Fruit fly (Drosophila melanogaster): Measurements from ENCODE around the gene CG16890.
A peak's percentile ranks its signal among the peaks of the same experiment; 100 is the strongest.

Gene CG16890

dm6 chr2L:13780109-13780947, 3.8 kb downstream of the CG16890 start, which contains the start of the genes CG9008 and p38b (continued):
- TF ChIP-seq CG5245 (GFP tag; optimal IDR thresholded peaks at IDR 0.05) (peak; percentile 66), CG30431 (GFP tag; optimal IDR thresholded peaks at IDR 0.05) (peak; percentile 46), Rfx (GFP tag; IDR thresholded peaks at IDR 0.05) (peak; percentile 68), B-H1 (GFP tag; IDR thresholded peaks at IDR 0.05) (peak; percentile 10; the same call in 1 of the 3 replicates), onecut (GFP tag; IDR thresholded peaks at IDR 0.05) (peak; percentile 48; the same call in 1 of the 2 replicates), jigr1 (GFP tag; IDR thresholded peaks at IDR 0.05) (no peak), ttk (GFP tag; IDR thresholded peaks at IDR 0.05) (no peak; the same call in 1 of the 2 replicates), HLHmδ (GFP tag; optimal IDR thresholded peaks at IDR 0.05) (peak; percentile 19), CG2116 (GFP tag; optimal IDR thresholded peaks at IDR 0.05) (peak; percentile 74), Usf (GFP tag; optimal IDR thresholded peaks at IDR 0.05) (peak; percentile 71), hth (optimal IDR thresholded peaks at IDR 0.05) (no peak), lab (GFP tag; optimal IDR thresholded peaks at IDR 0.05) (peak; percentile 79), CG5180 (GFP tag; optimal IDR thresholded peaks at IDR 0.05) (peak; percentile 62), zen (tag; optimal IDR thresholded peaks at IDR 0.05) (peak; percentile 44), CG33557 (GFP tag; optimal IDR thresholded peaks at IDR 0.05) (peak; percentile 62), Fer3 (tag; optimal IDR thresholded peaks at IDR 0.05) (peak; percentile 76), Hmr (GFP tag; optimal IDR thresholded peaks at IDR 0.05) (peak; percentile 89), ham (GFP tag; IDR thresholded peaks at IDR 0.05) (0 out of 2 replicates have a peak, but pooled peaks have one; percentile 8), dm (GFP tag; optimal IDR thresholded peaks at IDR 0.05) (no peak), Lhr (GFP tag; optimal IDR thresholded peaks at IDR 0.05) (no peak), fd96Cb (tag; optimal IDR thresholded peaks at IDR 0.05) (peak; percentile 80), CG16779 (GFP tag; IDR thresholded peaks at IDR 0.05) (no peak), CG3407 (GFP tag; optimal IDR thresholded peaks at IDR 0.05) (peak; percentile 56), ato (GFP tag; IDR thresholded peaks at IDR 0.05; ENCODE audit: partially characterized antibody) (0 out of 2 replicates have a peak, but pooled peaks have one; percentile 40), Hr3 (GFP tag; optimal IDR thresholded peaks at IDR 0.05) (peak; percentile 84), CG4707 (GFP tag; optimal IDR thresholded peaks at IDR 0.05) (no peak), CG12942 (GFP tag; optimal IDR thresholded peaks at IDR 0.05) (peak; percentile 46), sr (GFP tag; IDR thresholded peaks at IDR 0.05) (peak; percentile 53; the same call in 2 of the 3 replicates), CG31224 (GFP tag; IDR thresholded peaks at IDR 0.05) (peak; percentile 45; the same call in 1 of the 2 replicates), CG10462 (GFP tag; optimal IDR thresholded peaks at IDR 0.05) (peak; percentile 47), CG7357 (GFP tag; IDR thresholded peaks at IDR 0.05) (peak; percentile 39; the same call in 1 of the 3 replicates), CG4360 (GFP tag; IDR thresholded peaks at IDR 0.05) (no peak), kni (GFP tag; optimal IDR thresholded peaks at IDR 0.05) (no peak), CG17361 (GFP tag; IDR thresholded peaks at IDR 0.05) (peak; percentile 97), CG17612 (GFP tag; IDR thresholded peaks at IDR 0.05) (no peak), CG14965 (GFP tag; optimal IDR thresholded peaks at IDR 0.05; ENCODE audit: borderline replicate concordance) (no peak), CG16863 (GFP tag; optimal IDR thresholded peaks at IDR 0.05) (peak; percentile 42), CG8944 (GFP tag; optimal IDR thresholded peaks at IDR 0.05) (peak; percentile 15), eve (GFP tag; optimal IDR thresholded peaks at IDR 0.05) (no peak), dmrt11E (tag; optimal IDR thresholded peaks at IDR 0.05) (peak; percentile 69), YL-1 (GFP tag; optimal IDR thresholded peaks at IDR 0.05) (peak; percentile 47), pfk (GFP tag; optimal IDR thresholded peaks at IDR 0.05) (peak; percentile 10), Stat92E (GFP tag; optimal IDR thresholded peaks at IDR 0.05) (peak in 1 of 3 experiments; percentile 19), luna (GFP tag; optimal IDR thresholded peaks at IDR 0.05) (no peak), sd (tag; optimal IDR thresholded peaks at IDR 0.05) (peak; percentile 57), cas (GFP tag; IDR thresholded peaks at IDR 0.05) (no peak), CG2129 (GFP tag; IDR thresholded peaks at IDR 0.05; ENCODE audit: partially characterized antibody) (no peak), nerfin-2 (GFP tag; IDR thresholded peaks at IDR 0.05; ENCODE audit: partially characterized antibody) (0 out of 2 replicates have a peak, but pooled peaks have one; percentile 48)
